Worm (Caenorhabditis elegans) whole organism, young adult: Measurements from ENCODE around the gene unc-22.

ENCODE experiments used
- B0019.2 ChIP-seq: fragments of 200-800 bp; sonication (Bioruptor generic); conservative IDR thresholded peaks from 2 replicates; pipeline ENCODE4 v1.3.6; 2022; ENCODE audit warnings: missing genetic modification reagents, missing genetic modification characterization, missing compliant biosample characterization
- B0336.3 ChIP-seq: fragments of 200-800 bp; sonication (Bioruptor generic); IDR thresholded peaks from 2 replicates; pipeline ENCODE4 v1.3.6; 2022; ENCODE audit warnings: missing genetic modification characterization, missing compliant biosample characterization
- F33H1.4 ChIP-seq: fragments of 200-800 bp; sonication (Bioruptor generic); IDR thresholded peaks from 2 replicates; pipeline ENCODE4 v1.3.6; 2022; ENCODE audit warnings: missing genetic modification reagents, missing genetic modification characterization, missing compliant biosample characterization
- F55B11.4 ChIP-seq: sonication (generic microtip); optimal IDR thresholded peaks from 2 replicates; lab custom pipeline; 2016; ENCODE audit warnings: missing compliant biosample characterization, missing genetic modification characterization, borderline replicate concordance; ENCODE audit not compliant: insufficient read depth
- F57A8.1 ChIP-seq: fragments of 200-800 bp; sonication (Bioruptor generic); optimal IDR thresholded peaks from 2 replicates; lab custom pipeline; 2018; ENCODE audit warnings: mild to moderate bottlenecking, missing genetic modification characterization, moderate library complexity, missing compliant biosample characterization
- K11D2.4 ChIP-seq: fragments of 200-800 bp; sonication (Bioruptor generic); IDR thresholded peaks from 2 replicates; pipeline ENCODE4 v1.3.6; 2022; ENCODE audit warnings: missing genetic modification reagents, missing genetic modification characterization, missing compliant biosample characterization
- K12H6.12 ChIP-seq: fragments of 200-800 bp; sonication (Bioruptor generic); optimal IDR thresholded peaks from 2 replicates; lab custom pipeline; 2018; ENCODE audit warnings: mild to moderate bottlenecking, missing genetic modification characterization, missing compliant biosample characterization
- T07F8.4 ChIP-seq: sonication (generic microtip); optimal IDR thresholded peaks from 2 replicates; lab custom pipeline; 2016; ENCODE audit warnings: mild to moderate bottlenecking, missing genetic modification characterization, moderate library complexity, missing compliant biosample characterization
- Y53G8AR.9 ChIP-seq: fragments of 200-800 bp; sonication (Bioruptor generic); conservative IDR thresholded peaks from 2 replicates; pipeline ENCODE4 v1.3.6; 2022; ENCODE audit warnings: missing genetic modification reagents, missing genetic modification characterization, missing compliant biosample characterization
- Y67H2A.10 ChIP-seq: fragments of 200-800 bp; sonication (Bioruptor generic); conservative IDR thresholded peaks from 2 replicates; pipeline ENCODE4 v1.3.6; 2022; ENCODE audit warnings: missing genetic modification reagents, missing genetic modification characterization, missing compliant biosample characterization
- Y95B8A.8 ChIP-seq: fragments of 200-800 bp; sonication (Bioruptor generic); IDR thresholded peaks from 2 replicates; pipeline ENCODE4 v1.3.6; 2022; ENCODE audit warnings: missing genetic modification reagents, missing genetic modification characterization, missing compliant biosample characterization
- ZK185.1 ChIP-seq: sonication (generic microtip); optimal IDR thresholded peaks from 2 replicates; lab custom pipeline; 2016; ENCODE audit warnings: mild to moderate bottlenecking, missing genetic modification characterization, missing compliant biosample characterization; ENCODE audit not compliant: poor library complexity, severe bottlenecking
- ama-1 ChIP-seq, 3 experiments: fragments of 150-350 bp in 1 of 3; sonication (generic microtip) in 2 of 3; optimal IDR thresholded peaks; 2 replicates each; lab custom pipeline; 2014 to 2018; ENCODE audit warnings: missing biosample characterization in 2 of 3, missing genetic modification characterization in 2 of 3, missing genetic modification reagents in 2 of 3
- attf-6 ChIP-seq: fragments of 200-800 bp; sonication (Bioruptor generic); IDR thresholded peaks from 2 replicates; pipeline ENCODE4 v1.3.6; 2022; ENCODE audit warnings: missing genetic modification reagents, missing genetic modification characterization, missing compliant biosample characterization
- bed-2 ChIP-seq: fragments of 200-800 bp; sonication (Bioruptor generic); IDR thresholded peaks from 2 replicates; pipeline ENCODE4 v1.3.6; 2022; ENCODE audit warnings: missing genetic modification reagents, missing genetic modification characterization, missing compliant biosample characterization
- cebp-1 ChIP-seq, 2 experiments: fragments of 200-800 bp in 1 of 2; sonication (Bioruptor generic) in 1 of 2; sonication (generic microtip) in 1 of 2; IDR thresholded peaks in 1 of 2; optimal IDR thresholded peaks in 1 of 2; 2 replicates each; pipeline versions ENCODE4 v1.3.6 to Lab custom; 2017 to 2022; ENCODE audit warnings: missing compliant biosample characterization in 2 of 2, missing genetic modification characterization in 2 of 2, mild to moderate bottlenecking in 1 of 2, missing genetic modification reagents in 1 of 2, moderate library complexity in 1 of 2
- dox-1 ChIP-seq: fragments of 200-800 bp; sonication (Bioruptor generic); IDR thresholded peaks from 2 replicates; pipeline ENCODE4 v1.3.6; 2022; ENCODE audit warnings: missing genetic modification reagents, missing genetic modification characterization, missing compliant biosample characterization
- efl-1 ChIP-seq: fragments of 150-350 bp; optimal IDR thresholded peaks from 2 replicates; lab custom pipeline; 2014; ENCODE audit warnings: missing biosample characterization, missing genetic modification reagents, missing genetic modification characterization
- hmg-1.2 ChIP-seq: fragments of 200-800 bp; sonication (Bioruptor generic); IDR thresholded peaks from 2 replicates; pipeline ENCODE4 v1.3.6; 2022; ENCODE audit warnings: missing genetic modification reagents, missing genetic modification characterization, missing compliant biosample characterization
- hmg-20 ChIP-seq: fragments of 200-800 bp; sonication (Bioruptor generic); IDR thresholded peaks from 2 replicates; pipeline ENCODE4 v1.3.6; 2022; ENCODE audit warnings: missing genetic modification reagents, missing genetic modification characterization, missing compliant biosample characterization
- hsf-1 ChIP-seq: fragments of 200-800 bp; sonication (Bioruptor generic); IDR thresholded peaks from 2 replicates; pipeline ENCODE4 v1.3.6; 2022; ENCODE audit warnings: missing genetic modification reagents, missing genetic modification characterization, missing compliant biosample characterization
- lin-40 ChIP-seq: sonication (generic microtip); optimal IDR thresholded peaks from 2 replicates; lab custom pipeline; 2016; ENCODE audit warnings: missing genetic modification characterization, mild to moderate bottlenecking, missing compliant biosample characterization, missing genotype, missing genetic modification reagents
- madf-3 ChIP-seq: fragments of 200-800 bp; sonication (Bioruptor generic); IDR thresholded peaks from 2 replicates; pipeline ENCODE4 v1.3.6; 2022; ENCODE audit warnings: missing genetic modification reagents, missing genetic modification characterization, missing compliant biosample characterization
- madf-6 ChIP-seq: fragments of 200-800 bp; sonication (Bioruptor generic); IDR thresholded peaks from 2 replicates; pipeline ENCODE4 v1.3.6; 2022; ENCODE audit warnings: missing genetic modification reagents, missing genetic modification characterization, missing compliant biosample characterization
- mcd-1 ChIP-seq: fragments of 200-800 bp; sonication (Bioruptor generic); IDR thresholded peaks from 2 replicates; pipeline ENCODE4 v1.3.6; 2022; ENCODE audit warnings: missing genetic modification reagents, missing genetic modification characterization, missing compliant biosample characterization
- nfyb-1 ChIP-seq: fragments of 200-800 bp; sonication (Bioruptor generic); IDR thresholded peaks from 2 replicates; pipeline ENCODE4 v1.3.6; 2022; ENCODE audit warnings: missing genetic modification reagents, missing genetic modification characterization, missing compliant biosample characterization
- nhr-179 ChIP-seq: sonication (generic microtip); optimal IDR thresholded peaks from 2 replicates; lab custom pipeline; 2016; ENCODE audit warnings: mild to moderate bottlenecking, missing genetic modification characterization, missing compliant biosample characterization
- pha-4 ChIP-seq: fragments of 150-350 bp; sonication (generic microtip); optimal IDR thresholded peaks from 2 replicates; lab custom pipeline; 2014; ENCODE audit warnings: missing biosample characterization, missing genetic modification reagents, missing genetic modification characterization
- rcor-1 ChIP-seq: fragments of 200-800 bp; sonication (Bioruptor generic); IDR thresholded peaks from 2 replicates; pipeline ENCODE4 v1.3.6; 2022; ENCODE audit warnings: missing genetic modification reagents, missing genetic modification characterization, missing compliant biosample characterization
- repo-1 ChIP-seq: sonication (generic microtip); optimal IDR thresholded peaks from 2 replicates; lab custom pipeline; 2017; ENCODE audit warnings: mild to moderate bottlenecking, missing genetic modification characterization, missing compliant biosample characterization
- snpc-1.1 ChIP-seq: sonication (generic microtip); optimal IDR thresholded peaks from 2 replicates; lab custom pipeline; 2017; ENCODE audit warnings: missing genetic modification characterization, mild to moderate bottlenecking, missing compliant biosample characterization, antibody characterized with exemption, moderate library complexity, missing genotype, missing genetic modification reagents; ENCODE audit not compliant: insufficient read depth
- snpc-3.4 ChIP-seq: sonication (generic microtip); optimal IDR thresholded peaks from 2 replicates; lab custom pipeline; 2017; ENCODE audit warnings: missing genetic modification characterization, mild to moderate bottlenecking, missing compliant biosample characterization, antibody characterized with exemption, moderate library complexity, missing genotype, missing genetic modification reagents
- snpc-4 ChIP-seq, 5 experiments: fragments of 150-350 bp in 1 of 5; sonication (generic microtip) in 4 of 5; optimal IDR thresholded peaks; 2 replicates each; lab custom pipeline; 2014 to 2018; ENCODE audit warnings: missing genetic modification characterization in 5 of 5, missing biosample characterization in 3 of 5, antibody characterized with exemption in 2 of 5, mild to moderate bottlenecking in 2 of 5, missing compliant biosample characterization in 2 of 5, missing genotype in 2 of 5, moderate library complexity in 2 of 5, missing genetic modification reagents in 1 of 5
- tbp1 ChIP-seq: fragments of 200-800 bp; sonication (Bioruptor generic); optimal IDR thresholded peaks from 2 replicates; lab custom pipeline; 2018; ENCODE audit warnings: mild to moderate bottlenecking, missing genetic modification characterization, missing compliant biosample characterization
- tbx-9 ChIP-seq: sonication (generic microtip); optimal IDR thresholded peaks from 2 replicates; lab custom pipeline; 2016; ENCODE audit warnings: borderline replicate concordance, missing genetic modification characterization, inconsistent platforms, missing compliant biosample characterization
- tlf-1 ChIP-seq: fragments of 200-800 bp; sonication (Bioruptor generic); optimal IDR thresholded peaks from 2 replicates; lab custom pipeline; 2018; ENCODE audit warnings: mild to moderate bottlenecking, missing genetic modification characterization, missing compliant biosample characterization
- unc-130 ChIP-seq: sonication (generic microtip); optimal IDR thresholded peaks from 2 replicates; lab custom pipeline; 2016; ENCODE audit warnings: missing genetic modification reagents, missing genetic modification characterization, missing compliant biosample characterization
- xnd-1 ChIP-seq: sonication (generic microtip); optimal IDR thresholded peaks from 2 replicates; lab custom pipeline; 2016; ENCODE audit warnings: missing genotype, missing genetic modification reagents, missing genetic modification characterization, missing compliant biosample characterization
- ztf-26 ChIP-seq: sonication (generic microtip); optimal IDR thresholded peaks from 2 replicates; lab custom pipeline; 2017; ENCODE audit warnings: missing genetic modification characterization, missing compliant biosample characterization

unc-22 gene

DNA sequence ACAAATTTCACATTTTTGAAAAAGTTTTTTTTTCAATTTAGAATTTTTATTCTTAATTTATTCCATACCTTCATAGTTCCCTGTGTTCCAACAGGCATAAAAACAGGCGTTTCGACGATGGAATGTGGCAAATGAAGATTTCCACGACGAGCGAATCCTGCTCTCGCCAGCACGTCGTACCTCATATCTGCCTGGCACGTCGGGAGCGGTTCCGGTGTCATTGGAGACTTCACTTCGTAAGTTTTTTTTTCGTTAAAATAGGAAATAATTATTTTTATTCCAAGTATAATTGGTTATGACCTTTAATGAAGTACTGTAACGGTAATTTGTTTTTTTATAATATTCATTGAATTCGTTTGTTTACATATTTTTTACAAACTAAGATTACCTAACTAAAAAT is 51.2 kb downstream of the unc-22 start, which contains the start of gene tgt-1:
TSS of gene tgt-1 (minus strand) at position 232 of the 400 bp plus-strand sequence.
- TF ChIP-seq repo-1 (tag; lab: Kevin White, UChicago) (peak; percentile 3), attf-6 (no peak), B0336.3 (GFP tag; lab: Robert Waterston, UW) (peak; percentile 60; the same call in 1 of the 2 replicates), snpc-1.1 (tag; lab: Kevin White, UChicago) (no peak), tlf-1 (GFP tag; lab: Kevin White, UChicago) (peak; percentile 16), pha-4 (tag; lab: Kevin White, UChicago) (no peak), hsf-1 (0 out of 2 replicates have a peak, but pooled peaks have one; percentile 22), snpc-4 (GFP tag; optimal IDR thresholded peaks at IDR 0.05; lab: Kevin White, UChicago) (no peak), snpc-4 (tag; optimal IDR thresholded peaks at IDR 0.05; lab: Kevin White, UChicago) (peak in 2 of 4 experiments; percentile 3 to 40), cebp-1 (GFP tag; IDR thresholded peaks at IDR 0.05; lab: Robert Waterston, UW) (no peak), cebp-1 (tag; optimal IDR thresholded peaks at IDR 0.05; lab: Kevin White, UChicago) (peak; percentile 29), ztf-26 (tag; lab: Kevin White, UChicago) (no peak), tbp1 (GFP tag; lab: Kevin White, UChicago) (peak; percentile 7), lin-40 (tag; lab: Kevin White, UChicago) (no peak), B0019.2 (no peak), unc-130 (GFP tag; lab: Kevin White, UChicago) (no peak), madf-3 (GFP tag; lab: Robert Waterston, UW) (peak; percentile 82), ZK185.1 (tag; lab: Kevin White, UChicago) (no peak), ama-1 (optimal IDR thresholded peaks at IDR 0.05; lab: Kevin White, UChicago) (no peak), ama-1 (GFP tag; optimal IDR thresholded peaks at IDR 0.05; lab: Kevin White, UChicago) (peak in 1 of 2 experiments; percentile 49), T07F8.4 (tag; lab: Kevin White, UChicago) (no peak), hmg-1.2 (GFP tag; lab: Robert Waterston, UW) (no peak), xnd-1 (tag; lab: Kevin White, UChicago) (no peak), bed-2 (GFP tag; lab: Robert Waterston, UW) (no peak), mcd-1 (GFP tag; lab: Robert Waterston, UW) (0 out of 2 replicates have a peak, but pooled peaks have one; percentile 13), F33H1.4 (GFP tag; lab: Robert Waterston, UW) (no peak), nfyb-1 (GFP tag; lab: Robert Waterston, UW) (peak; percentile 66), F55B11.4 (tag; lab: Kevin White, UChicago) (no peak), dox-1 (no peak), Y67H2A.10 (GFP tag; lab: Robert Waterston, UW) (no peak), tbx-9 (tag; lab: Kevin White, UChicago) (no peak), nhr-179 (no peak), Y95B8A.8 (GFP tag; lab: Robert Waterston, UW) (no peak), K11D2.4 (GFP tag; lab: Robert Waterston, UW) (no peak), K12H6.12 (no peak), madf-6 (GFP tag; lab: Robert Waterston, UW) (peak; percentile 41), hmg-20 (no peak), rcor-1 (GFP tag; lab: Robert Waterston, UW) (no peak), Y53G8AR.9 (no peak; the same call in 1 of the 2 replicates), F57A8.1 (GFP tag; lab: Kevin White, UChicago) (no peak), snpc-3.4 (tag; lab: Kevin White, UChicago) (no peak), efl-1 (no peak)
